Worm (Caenorhabditis elegans): ENCODE results near the gene srh-17.

srh-17 gene

ce11 chrV:14684359-14685312 is 23.5 kb downstream of the srh-17 start, which contains the start of gene hsp-90:
Gene hsp-90, plus strand, starts transcription at chrV:14684918.
- TF ChIP-seq nhr-23 (tag; optimal IDR thresholded peaks at IDR 0.05) (no peak), C34F6.9 (tag; optimal IDR thresholded peaks at IDR 0.05) (peak; percentile 55), ama-1 (optimal IDR thresholded peaks at IDR 0.05) (peak; percentile 84)

DNA sequence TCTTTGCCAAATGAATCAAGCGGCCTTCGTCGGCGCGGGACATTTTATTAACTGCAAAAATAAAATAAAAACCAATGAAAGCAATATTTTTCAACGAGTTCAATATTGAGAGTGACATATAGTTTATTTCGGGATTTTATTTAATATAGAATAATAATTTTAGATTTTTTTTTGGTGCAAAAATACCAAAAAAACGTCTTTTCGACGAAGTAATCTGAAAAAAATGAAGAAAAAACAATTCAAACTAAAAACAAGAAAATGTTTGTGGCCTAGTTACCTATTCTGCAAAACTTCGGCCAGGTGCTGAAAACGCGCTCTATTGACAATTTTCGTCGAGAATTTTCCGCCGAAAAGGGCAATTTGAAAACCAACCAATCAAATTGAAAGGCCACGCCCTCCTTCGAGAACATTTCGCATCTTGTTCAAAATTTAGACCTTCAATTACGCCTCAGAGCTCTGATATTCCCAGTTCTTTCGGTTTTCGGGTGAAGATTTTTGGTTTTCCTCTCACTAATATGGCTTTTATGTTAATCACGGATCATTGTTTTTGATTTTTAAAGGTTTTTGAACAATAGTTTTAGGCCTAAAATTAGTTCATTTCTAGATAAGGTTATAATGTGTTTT is 24.4 kb downstream of the srh-17 start, which contains the start of gene C47E8.4:
TSS of gene C47E8.4 (minus strand) at position 51 of the 624 bp plus-strand sequence.
- TF ChIP-seq mab-5 (tag; optimal IDR thresholded peaks at IDR 0.05): peak; percentile 97
- peak; percentile 91; the same call in 1 of the 2 replicates for TF ChIP-seq ztf-1 (GFP tag; conservative IDR thresholded peaks at IDR 0.05)
- TF ChIP-seq unc-39 (tag; optimal IDR thresholded peaks at IDR 0.05): no peak
- peak; percentile 73 for TF ChIP-seq ceh-16 (tag; optimal IDR thresholded peaks at IDR 0.05)
- peak; percentile 97 to 98 for TF ChIP-seq lsy-2 (tag; optimal IDR thresholded peaks at IDR 0.05)
- peak; percentile 94 for TF ChIP-seq Y55F3AM.14 (GFP tag; optimal IDR thresholded peaks at IDR 0.05)
- peak; percentile 98 for TF ChIP-seq F13H6.1 (tag; optimal IDR thresholded peaks at IDR 0.05)
- TF ChIP-seq nhr-25 (tag; optimal IDR thresholded peaks at IDR 0.05): peak; percentile 98
- peak; percentile 65 for TF ChIP-seq dmd-4 (tag; optimal IDR thresholded peaks at IDR 0.05)
- no peak for TF ChIP-seq elt-3 (tag; optimal IDR thresholded peaks at IDR 0.05)
- peak; percentile 98 for TF ChIP-seq sem-4 (tag; optimal IDR thresholded peaks at IDR 0.05)
- peak; percentile 98 for TF ChIP-seq ztf-4 (tag; optimal IDR thresholded peaks at IDR 0.05)
- TF ChIP-seq mdl-1 (tag; optimal IDR thresholded peaks at IDR 0.05): peak; percentile 11 to 74
- peak; percentile 68 for TF ChIP-seq ztf-11 (tag; optimal IDR thresholded peaks at IDR 0.05)
- TF ChIP-seq sma-3 (GFP tag; optimal IDR thresholded peaks at IDR 0.05): peak; percentile 99
- peak; percentile 98 for TF ChIP-seq crh-2 (tag; optimal IDR thresholded peaks at IDR 0.05)
- TF ChIP-seq unc-55 (GFP tag; optimal IDR thresholded peaks at IDR 0.05): peak; percentile 99
- no peak for TF ChIP-seq nhr-23 (tag; optimal IDR thresholded peaks at IDR 0.05)
- TF ChIP-seq lin-39 (tag; optimal IDR thresholded peaks at IDR 0.05): peak; percentile 68
- peak; percentile 83 for TF ChIP-seq unc-62 (GFP tag; optimal IDR thresholded peaks at IDR 0.05)
- peak; percentile 54 for TF ChIP-seq mbf-1 (tag; optimal IDR thresholded peaks at IDR 0.05)
- peak; percentile 61 for TF ChIP-seq ceh-82 (tag; optimal IDR thresholded peaks at IDR 0.05)
- no peak for TF ChIP-seq peb-1 (tag; optimal IDR thresholded peaks at IDR 0.05)
- TF ChIP-seq nhr-12 (tag; optimal IDR thresholded peaks at IDR 0.05): peak; percentile 46
- TF ChIP-seq nhr-10 (tag; optimal IDR thresholded peaks at IDR 0.05): peak; percentile 92
- peak; percentile 89 for TF ChIP-seq fos-1 (tag; optimal IDR thresholded peaks at IDR 0.05)
- no peak for TF ChIP-seq nhr-11 (tag; optimal IDR thresholded peaks at IDR 0.05)
- TF ChIP-seq nhr-129 (tag; optimal IDR thresholded peaks at IDR 0.05): peak; percentile 97
- TF ChIP-seq R02D3.7 (tag; optimal IDR thresholded peaks at IDR 0.05): peak; percentile 81
- TF ChIP-seq alr-1 (tag; optimal IDR thresholded peaks at IDR 0.05): no peak
- peak; percentile 90 for TF ChIP-seq snpc-4 (tag; optimal IDR thresholded peaks at IDR 0.05)
- peak; percentile 83 for TF ChIP-seq nhr-77 (tag; optimal IDR thresholded peaks at IDR 0.05)
- TF ChIP-seq skn-1 (tag; optimal IDR thresholded peaks at IDR 0.05): peak; percentile 93
- TF ChIP-seq nhr-6 (tag; optimal IDR thresholded peaks at IDR 0.05): no peak
- peak; percentile 98 for TF ChIP-seq nhr-21 (tag; optimal IDR thresholded peaks at IDR 0.05)
- TF ChIP-seq egl-27 (tag; optimal IDR thresholded peaks at IDR 0.05): peak; percentile 95
- peak; percentile 93 for TF ChIP-seq zag-1 (tag; optimal IDR thresholded peaks at IDR 0.05)
- TF ChIP-seq aly-2 (tag; optimal IDR thresholded peaks at IDR 0.05): no peak
- TF ChIP-seq lin-11 (tag; optimal IDR thresholded peaks at IDR 0.05): peak; percentile 96
- peak; percentile 99 for TF ChIP-seq C34F6.9 (tag; optimal IDR thresholded peaks at IDR 0.05)
- TF ChIP-seq nhr-237 (tag; optimal IDR thresholded peaks at IDR 0.05): peak; percentile 75
- peak; percentile 93 for TF ChIP-seq ama-1 (optimal IDR thresholded peaks at IDR 0.05)
- TF ChIP-seq sma-9 (GFP tag; optimal IDR thresholded peaks at IDR 0.05): peak; percentile 99
- no peak for TF ChIP-seq sma-9 (tag; optimal IDR thresholded peaks at IDR 0.05)
- peak; percentile 95 for TF ChIP-seq gmeb-1 (tag; optimal IDR thresholded peaks at IDR 0.05)
- peak; percentile 97 for TF ChIP-seq lin-13 (GFP tag; optimal IDR thresholded peaks at IDR 0.05)
- TF ChIP-seq blmp-1 (tag; optimal IDR thresholded peaks at IDR 0.05; ENCODE audit: insufficient read depth): peak; percentile 89
- TF ChIP-seq ZK546.5 (tag; optimal IDR thresholded peaks at IDR 0.05): peak; percentile 70
- TF ChIP-seq elt-1 (tag; optimal IDR thresholded peaks at IDR 0.05): no peak
